Worm (Caenorhabditis elegans) whole organism, early embryonic: Measurements from ENCODE around the gene Y25C1A.2.

Source experiments
- B0310.2 ChIP-seq: sonication (generic microtip); optimal IDR thresholded peaks from 2 replicates; lab custom pipeline; 2016; ENCODE audit warnings: mild to moderate bottlenecking, missing genetic modification characterization, missing compliant biosample characterization
- ama-1 ChIP-seq: fragments of 150-350 bp; optimal IDR thresholded peaks from 2 replicates; lab custom pipeline; 2014
- ets-7 ChIP-seq: sonication (generic microtip); optimal IDR thresholded peaks from 2 replicates; lab custom pipeline; 2016; ENCODE audit warnings: missing genotype, missing genetic modification characterization, missing compliant biosample characterization
- flt-1 ChIP-seq: fragments of 200-800 bp; sonication (Bioruptor generic); IDR thresholded peaks from 2 replicates; pipeline ENCODE4 v1.3.6; 2022; ENCODE audit warnings: missing genetic modification characterization, missing compliant biosample characterization
- hmbx-1 ChIP-seq: sonication (generic microtip); optimal IDR thresholded peaks from 2 replicates; lab custom pipeline; 2016; ENCODE audit warnings: mild to moderate bottlenecking, missing genetic modification characterization, missing compliant biosample characterization
- hmg-4 ChIP-seq: fragments of 200-800 bp; sonication (Bioruptor generic); optimal IDR thresholded peaks from 2 replicates; lab custom pipeline; 2018; ENCODE audit warnings: mild to moderate bottlenecking, missing genetic modification characterization, missing compliant biosample characterization
- hnd-1 ChIP-seq: sonication (generic microtip); optimal IDR thresholded peaks from 2 replicates; lab custom pipeline; 2016; ENCODE audit warnings: missing genetic modification characterization, missing compliant biosample characterization
- scrt-1 ChIP-seq: fragments of 200-800 bp; sonication (Bioruptor generic); IDR thresholded peaks from 2 replicates; pipeline ENCODE4 v1.3.6; 2022; ENCODE audit warnings: missing genetic modification characterization, missing compliant biosample characterization
- sea-1 ChIP-seq: fragments of 200-800 bp; sonication (Bioruptor generic); conservative IDR thresholded peaks from 2 replicates; pipeline ENCODE4 v1.3.6; 2022; ENCODE audit warnings: missing genetic modification characterization, missing compliant biosample characterization
- tbx-11 ChIP-seq: fragments of 200-800 bp; sonication (Bioruptor generic); IDR thresholded peaks from 2 replicates; pipeline ENCODE4 v1.3.6; 2022; ENCODE audit warnings: missing genetic modification characterization, missing compliant biosample characterization

DNA sequence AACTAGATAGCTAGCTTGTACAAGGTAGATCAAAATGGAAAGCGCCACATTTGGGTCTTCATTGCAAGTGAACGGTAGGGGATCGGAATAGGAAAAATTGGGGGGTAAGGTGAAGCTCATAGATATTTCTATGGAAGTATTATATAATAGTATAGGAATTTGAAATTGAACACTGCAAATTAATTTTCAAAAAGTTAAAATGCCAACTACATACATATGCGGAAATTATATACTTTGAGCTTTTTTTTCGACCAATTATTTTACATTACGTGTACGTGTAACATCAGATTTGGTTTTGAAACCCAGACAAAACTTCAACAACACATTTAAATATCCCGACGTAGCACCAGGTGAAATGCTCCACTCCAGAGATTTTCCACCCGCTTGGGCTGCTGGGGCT is 16.4 kb upstream of the Y25C1A.2 start, which contains the start of gene srg-23:
- no peak for TF ChIP-seq hnd-1 (tag; lab: Kevin White, UChicago)
- no peak for TF ChIP-seq flt-1 (GFP tag; lab: Robert Waterston, UW)
- TF ChIP-seq ama-1 (lab: Kevin White, UChicago) = no peak
- no peak for TF ChIP-seq hmbx-1 (tag; lab: Kevin White, UChicago)
- no peak for TF ChIP-seq sea-1 (GFP tag; lab: Robert Waterston, UW)
- no peak for TF ChIP-seq hmg-4 (GFP tag; lab: Kevin White, UChicago)
- no peak for TF ChIP-seq scrt-1 (GFP tag; lab: Robert Waterston, UW)
- TF ChIP-seq B0310.2 (tag; lab: Kevin White, UChicago) = no peak
- TF ChIP-seq ets-7 = no peak
- TF ChIP-seq tbx-11 (GFP tag; lab: Robert Waterston, UW) = no peak
